Fruit fly (Drosophila melanogaster): ENCODE data around the gene CG13318.
A peak's percentile ranks its signal among the peaks of the same experiment; 100 is the strongest.

Gene CG13318

DNA sequence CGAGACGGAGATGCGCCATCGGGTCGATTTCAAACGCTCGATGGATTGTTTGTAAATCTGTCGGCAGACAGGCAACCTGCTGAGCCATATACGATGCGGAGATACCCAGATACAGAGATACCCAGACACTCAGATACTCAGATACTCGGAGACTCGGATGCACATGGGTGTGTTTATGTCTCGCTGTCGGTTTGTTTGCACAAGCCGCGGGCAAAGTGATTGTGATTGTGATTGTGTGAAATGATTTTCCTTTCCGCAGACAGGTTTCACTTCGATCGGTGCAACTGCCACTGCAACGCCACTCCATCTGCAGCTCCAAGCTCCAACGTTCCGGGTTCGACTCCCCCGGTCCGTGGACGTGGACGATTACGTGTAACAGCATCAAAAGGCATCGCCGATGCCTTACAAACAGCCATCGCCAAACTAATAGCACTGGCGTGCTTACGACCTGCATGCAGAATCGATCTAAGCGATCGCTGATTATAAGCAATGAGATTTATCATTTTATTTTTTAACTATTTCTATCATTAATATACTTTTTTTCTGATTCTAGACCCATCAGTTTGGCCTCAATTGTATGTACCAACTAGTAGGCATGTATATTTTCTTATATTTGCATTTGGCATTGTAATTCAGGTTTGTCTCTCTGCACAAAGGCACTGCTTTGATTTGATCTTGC lies 16.4 kb upstream of the CG13318 start (continued):
- TF ChIP-seq nau (GFP tag; optimal IDR thresholded peaks at IDR 0.05), result no peak
- peak; percentile 50 for TF ChIP-seq CG4424 (GFP tag; optimal IDR thresholded peaks at IDR 0.05)
- TF ChIP-seq nom (GFP tag; optimal IDR thresholded peaks at IDR 0.05), result no peak
- TF ChIP-seq CG5245 (GFP tag; optimal IDR thresholded peaks at IDR 0.05), result peak; percentile 8
- TF ChIP-seq tgo (GFP tag; IDR thresholded peaks at IDR 0.05), result peak; percentile 71; the same call in 2 of the 3 replicates
- TF ChIP-seq HmgD (GFP tag; optimal IDR thresholded peaks at IDR 0.05), result no peak
- TF ChIP-seq CG11560 (tag; IDR thresholded peaks at IDR 0.05), result no peak
- no peak for TF ChIP-seq shn (GFP tag; optimal IDR thresholded peaks at IDR 0.05)
- TF ChIP-seq CG2889 (GFP tag; IDR thresholded peaks at IDR 0.05), result peak; percentile 15; the same call in 1 of the 3 replicates
- no peak for TF ChIP-seq Hr78 (GFP tag; optimal IDR thresholded peaks at IDR 0.05)
- peak; percentile 75 for TF ChIP-seq CG6689 (GFP tag; IDR thresholded peaks at IDR 0.05)
- peak; percentile 0 for TF ChIP-seq nerfin-1 (tag; optimal IDR thresholded peaks at IDR 0.05)
- TF ChIP-seq CG13296 (GFP tag; optimal IDR thresholded peaks at IDR 0.05), result peak; percentile 19
- no peak for TF ChIP-seq CG3995 (GFP tag; optimal IDR thresholded peaks at IDR 0.05)
- peak; percentile 13 for TF ChIP-seq CG18599 (GFP tag; optimal IDR thresholded peaks at IDR 0.05)
- TF ChIP-seq Meics (GFP tag; optimal IDR thresholded peaks at IDR 0.05), result no peak
- no peak for TF ChIP-seq CkIIα-i1 (GFP tag; IDR thresholded peaks at IDR 0.05)
- TF ChIP-seq tx (GFP tag; optimal IDR thresholded peaks at IDR 0.05), result no peak
- TF ChIP-seq CG14667 (GFP tag; IDR thresholded peaks at IDR 0.05), result peak; percentile 52; the same call in 1 of the 2 replicates
- TF ChIP-seq CTCF (GFP tag; optimal IDR thresholded peaks at IDR 0.05), result no peak
- no peak for TF ChIP-seq gfzf (GFP tag; optimal IDR thresholded peaks at IDR 0.05)
- TF ChIP-seq CG9215 (GFP tag; IDR thresholded peaks at IDR 0.05), result no peak
- TF ChIP-seq CG34422 (GFP tag; IDR thresholded peaks at IDR 0.05), result 0 out of 3 replicates have a peak, but pooled peaks have one; percentile 25
- peak; percentile 12 for TF ChIP-seq Nf-YB (GFP tag; optimal IDR thresholded peaks at IDR 0.05)
- TF ChIP-seq pho (GFP tag; optimal IDR thresholded peaks at IDR 0.05), result no peak
- TF ChIP-seq CG30431 (GFP tag; optimal IDR thresholded peaks at IDR 0.05), result no peak
- no peak for TF ChIP-seq pfk (GFP tag; optimal IDR thresholded peaks at IDR 0.05)
- TF ChIP-seq CG33557 (GFP tag; optimal IDR thresholded peaks at IDR 0.05), result no peak
- TF ChIP-seq phol (tag; optimal IDR thresholded peaks at IDR 0.05), result peak; percentile 49
- TF ChIP-seq Poxn (GFP tag; IDR thresholded peaks at IDR 0.05), result no peak
- no peak for TF ChIP-seq Antp (GFP tag; optimal IDR thresholded peaks at IDR 0.05)
- no peak for TF ChIP-seq HmgZ (tag; optimal IDR thresholded peaks at IDR 0.05)
- TF ChIP-seq unpg (GFP tag; optimal IDR thresholded peaks at IDR 0.05), result peak; percentile 63
- TF ChIP-seq prd (optimal IDR thresholded peaks at IDR 0.05), result no peak
- peak; percentile 69; the same call in 2 of the 3 replicates for TF ChIP-seq prd (GFP tag; IDR thresholded peaks at IDR 0.05)
- TF ChIP-seq CG4404 (GFP tag; IDR thresholded peaks at IDR 0.05), result 0 out of 2 replicates have a peak, but pooled peaks have one; percentile 10
- TF ChIP-seq gro (GFP tag; optimal IDR thresholded peaks at IDR 0.05), result no peak
- no peak for TF ChIP-seq CG33213 (GFP tag; optimal IDR thresholded peaks at IDR 0.05)
- 0 out of 3 replicates have a peak, but pooled peaks have one; percentile 33 for TF ChIP-seq Aef1 (GFP tag; IDR thresholded peaks at IDR 0.05)
- peak; percentile 62; the same call in 1 of the 3 replicates for TF ChIP-seq Mrtf (GFP tag; IDR thresholded peaks at IDR 0.05)
- peak; percentile 81 for TF ChIP-seq so (GFP tag; IDR thresholded peaks at IDR 0.05)
- no peak for TF ChIP-seq hb (GFP tag; IDR thresholded peaks at IDR 0.05; ENCODE audit: partially characterized antibody)
- TF ChIP-seq zfh1 (GFP tag; IDR thresholded peaks at IDR 0.05), result peak; percentile 84
- no peak for TF ChIP-seq CG10321 (GFP tag; IDR thresholded peaks at IDR 0.05)
- TF ChIP-seq Hr51 (GFP tag; optimal IDR thresholded peaks at IDR 0.05), result peak in 1 of 2 experiments; percentile 74
- TF ChIP-seq B-H1 (GFP tag; IDR thresholded peaks at IDR 0.05), result peak; percentile 56; the same call in 2 of the 3 replicates
- no peak for TF ChIP-seq NK7.1 (GFP tag; optimal IDR thresholded peaks at IDR 0.05)
- no peak for TF ChIP-seq CG34376 (GFP tag; optimal IDR thresholded peaks at IDR 0.05)
- TF ChIP-seq Oaz (GFP tag; IDR thresholded peaks at IDR 0.05), result no peak
- TF ChIP-seq CG14441 (GFP tag; IDR thresholded peaks at IDR 0.05), result peak; percentile 80
- no peak for TF ChIP-seq CG1647 (GFP tag; optimal IDR thresholded peaks at IDR 0.05)

All from whole organism, embryonic.